Worm (Caenorhabditis elegans) whole organism, young adult: Measurements from ENCODE around the gene osm-1.

Experiments used
- B0336.3 ChIP-seq: fragments of 200-800 bp; sonication (Bioruptor generic); IDR thresholded peaks from 2 replicates; pipeline ENCODE4 v1.3.6; 2022; ENCODE audit warnings: missing genetic modification characterization, missing compliant biosample characterization
- K12H6.12 ChIP-seq: fragments of 200-800 bp; sonication (Bioruptor generic); optimal IDR thresholded peaks from 2 replicates; lab custom pipeline; 2018; ENCODE audit warnings: mild to moderate bottlenecking, missing genetic modification characterization, missing compliant biosample characterization
- Y79H2A.3 ChIP-seq: fragments of 200-800 bp; sonication (Bioruptor generic); conservative IDR thresholded peaks from 2 replicates; pipeline ENCODE4 v1.3.6; 2022; ENCODE audit warnings: missing genetic modification reagents, missing genetic modification characterization, missing compliant biosample characterization
- dpl-1 ChIP-seq: fragments of 150-350 bp; optimal IDR thresholded peaks from 2 replicates; lab custom pipeline; 2014; ENCODE audit warnings: missing biosample characterization, missing genetic modification reagents, missing genetic modification characterization
- hsf-1 ChIP-seq: fragments of 200-800 bp; sonication (Bioruptor generic); IDR thresholded peaks from 2 replicates; pipeline ENCODE4 v1.3.6; 2022; ENCODE audit warnings: missing genetic modification reagents, missing genetic modification characterization, missing compliant biosample characterization
- sdz-38 ChIP-seq: sonication (generic microtip); optimal IDR thresholded peaks from 2 replicates; lab custom pipeline; 2016; ENCODE audit warnings: missing genotype, missing genetic modification characterization, missing compliant biosample characterization
- sptf-2 ChIP-seq: fragments of 200-800 bp; sonication (Bioruptor generic); optimal IDR thresholded peaks from 2 replicates; lab custom pipeline; 2018; ENCODE audit warnings: mild to moderate bottlenecking, missing genetic modification characterization, missing compliant biosample characterization
- ztf-26 ChIP-seq: sonication (generic microtip); optimal IDR thresholded peaks from 2 replicates; lab custom pipeline; 2017; ENCODE audit warnings: missing genetic modification characterization, missing compliant biosample characterization
- ztf-6 ChIP-seq: fragments of 200-800 bp; sonication (Bioruptor generic); IDR thresholded peaks from 2 replicates; pipeline ENCODE4 v1.3.6; 2022; ENCODE audit warnings: missing genetic modification reagents, missing genetic modification characterization, missing compliant biosample characterization

- TF ChIP-seq hsf-1 (GFP tag; lab: Robert Waterston, UW) (no peak), B0336.3 (GFP tag; lab: Robert Waterston, UW) (no peak), dpl-1 (GFP tag; lab: Kevin White, UChicago) (no peak), Y79H2A.3 (GFP tag; lab: Robert Waterston, UW) (no peak), K12H6.12 (tag; lab: Kevin White, UChicago) (no peak), sptf-2 (GFP tag; lab: Kevin White, UChicago) (no peak), ztf-26 (tag; lab: Kevin White, UChicago) (no peak), ztf-6 (no peak), sdz-38 (tag; lab: Kevin White, UChicago) (no peak)
These were observed 6.6 kb upstream of the osm-1 start for ce11 chrX:16533860-16534259.
